Worm (Caenorhabditis elegans) whole organism, young adult: Measurements from ENCODE around the gene hpo-33.

Source experiments
- B0336.3 ChIP-seq: fragments of 200-800 bp; sonication (Bioruptor generic); IDR thresholded peaks from 2 replicates; pipeline ENCODE4 v1.3.6; 2022; ENCODE audit warnings: missing genetic modification characterization, missing compliant biosample characterization
- aptf-2 ChIP-seq: fragments of 200-800 bp; sonication (Bioruptor generic); conservative IDR thresholded peaks from 2 replicates; pipeline ENCODE4 v1.3.6; 2022; ENCODE audit warnings: missing genetic modification reagents, missing genetic modification characterization, missing compliant biosample characterization
- ceh-40 ChIP-seq: fragments of 200-800 bp; sonication (Bioruptor generic); IDR thresholded peaks from 2 replicates; pipeline ENCODE4 v1.3.6; 2022; ENCODE audit warnings: missing genetic modification characterization, missing compliant biosample characterization
- ekl-4 ChIP-seq: fragments of 200-800 bp; sonication (Bioruptor generic); IDR thresholded peaks from 2 replicates; pipeline ENCODE4 v1.3.6; 2022; ENCODE audit warnings: missing genetic modification reagents, missing genetic modification characterization, missing compliant biosample characterization
- hlh-26 ChIP-seq: fragments of 200-800 bp; sonication (Bioruptor generic); conservative IDR thresholded peaks from 2 replicates; pipeline ENCODE4 v1.3.6; 2022; ENCODE audit warnings: missing genetic modification reagents, missing genetic modification characterization, missing compliant biosample characterization
- snpc-4 ChIP-seq, 5 experiments: fragments of 150-350 bp in 1 of 5; sonication (generic microtip) in 4 of 5; optimal IDR thresholded peaks; 2 replicates each; lab custom pipeline; 2014 to 2018; ENCODE audit warnings: missing genetic modification characterization in 5 of 5, missing biosample characterization in 3 of 5, antibody characterized with exemption in 2 of 5, mild to moderate bottlenecking in 2 of 5, missing compliant biosample characterization in 2 of 5, missing genotype in 2 of 5, moderate library complexity in 2 of 5, missing genetic modification reagents in 1 of 5
- zim-3 ChIP-seq: sonication (generic microtip); optimal IDR thresholded peaks from 2 replicates; lab custom pipeline; 2017; ENCODE audit warnings: mild to moderate bottlenecking, missing genetic modification characterization, moderate library complexity, missing compliant biosample characterization
- ztf-3 ChIP-seq: fragments of 200-800 bp; sonication (Bioruptor generic); optimal IDR thresholded peaks from 2 replicates; lab custom pipeline; 2018; ENCODE audit warnings: mild to moderate bottlenecking, missing genetic modification characterization, missing compliant biosample characterization

DNA sequence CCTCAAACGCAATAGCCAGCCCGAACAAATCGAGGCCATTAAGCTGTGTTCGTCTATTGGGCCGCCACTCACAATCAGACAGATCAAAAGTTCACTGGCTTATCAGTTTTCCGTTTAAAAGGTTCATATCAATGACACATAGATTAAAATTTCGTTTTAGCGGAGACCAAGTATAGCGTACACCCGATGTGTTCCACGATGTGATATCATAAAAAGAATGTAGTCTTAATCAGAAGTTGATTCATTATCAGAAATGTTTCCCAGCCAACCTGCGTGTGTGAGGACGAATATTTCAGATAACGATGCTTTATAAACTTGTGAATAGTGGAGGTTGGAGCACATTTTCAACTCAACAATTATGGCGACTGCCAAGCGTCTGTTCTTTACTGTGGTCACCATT, 28.3 kb upstream of the hpo-33 start, which contains the start of gene clc-13:
- TF ChIP-seq zim-3 (no peak), ceh-40 (GFP tag; lab: Robert Waterston, UW) (no peak), snpc-4 (GFP tag; optimal IDR thresholded peaks at IDR 0.05; lab: Kevin White, UChicago) (no peak), snpc-4 (tag; optimal IDR thresholded peaks at IDR 0.05; lab: Kevin White, UChicago) (no peak), hlh-26 (no peak), aptf-2 (GFP tag; lab: Robert Waterston, UW) (no peak), B0336.3 (no peak), ekl-4 (GFP tag; lab: Robert Waterston, UW) (no peak), ztf-3 (GFP tag; lab: Kevin White, UChicago) (no peak)
